Fruit fly (Drosophila melanogaster): ENCODE data around the gene CG7382.

Gene CG7382

DNA sequence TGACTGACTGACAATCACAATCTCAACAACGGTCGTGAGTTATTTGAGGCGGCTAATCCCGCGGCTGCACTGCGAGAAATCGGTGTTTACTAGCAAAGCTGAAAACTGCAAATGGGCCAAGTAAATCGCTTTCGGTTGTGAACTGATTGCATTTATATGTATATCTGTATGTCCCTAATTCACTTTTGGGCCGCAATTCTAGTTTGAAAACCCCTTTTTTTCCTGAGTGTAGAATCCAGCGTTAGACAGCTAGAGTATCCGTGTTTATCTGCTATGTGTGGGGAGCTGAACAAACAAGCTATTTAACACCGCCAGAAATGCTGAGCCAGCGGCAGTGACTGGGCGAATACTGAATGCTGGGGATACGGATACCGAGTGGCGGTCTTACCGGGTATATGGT lies 43.0 kb downstream of the CG7382 start (continued):
- TF ChIP-seq CG8281 (tag; optimal IDR thresholded peaks at IDR 0.05) (peak; percentile 25), wdn (GFP tag; IDR thresholded peaks at IDR 0.05) (peak; percentile 68), tup (GFP tag; optimal IDR thresholded peaks at IDR 0.05) (peak; percentile 25), CG1529 (GFP tag; optimal IDR thresholded peaks at IDR 0.05) (peak; percentile 88), dysf (GFP tag; IDR thresholded peaks at IDR 0.05) (peak; percentile 80), hb (GFP tag; IDR thresholded peaks at IDR 0.05; ENCODE audit: partially characterized antibody) (no peak), CG17612 (GFP tag; IDR thresholded peaks at IDR 0.05) (peak; percentile 63), Bteb2 (GFP tag; optimal IDR thresholded peaks at IDR 0.05) (peak; percentile 22), CG31441 (GFP tag; IDR thresholded peaks at IDR 0.05) (peak; percentile 76), CG3407 (GFP tag; optimal IDR thresholded peaks at IDR 0.05) (peak; percentile 84), esg (GFP tag; conservative IDR thresholded peaks at IDR 0.05) (peak; percentile 89), CG6765 (GFP tag; optimal IDR thresholded peaks at IDR 0.05) (no peak), phol (tag; optimal IDR thresholded peaks at IDR 0.05) (peak; percentile 74), CG34224 (GFP tag; IDR thresholded peaks at IDR 0.05; ENCODE audit: partially characterized antibody) (no peak), Pdp1 (GFP tag; optimal IDR thresholded peaks at IDR 0.05) (peak; percentile 42 to 93), dmrt11E (tag; optimal IDR thresholded peaks at IDR 0.05) (peak; percentile 92), chm (GFP tag; IDR thresholded peaks at IDR 0.05) (peak; percentile 93), CG1024 (GFP tag; IDR thresholded peaks at IDR 0.05) (peak; percentile 85), CG7928 (GFP tag; optimal IDR thresholded peaks at IDR 0.05) (no peak), MESR4 (GFP tag; optimal IDR thresholded peaks at IDR 0.05) (peak; percentile 22), CG1603 (tag; optimal IDR thresholded peaks at IDR 0.05) (peak; percentile 96), Mes4 (GFP tag; optimal IDR thresholded peaks at IDR 0.05) (peak; percentile 74), Trl (optimal IDR thresholded peaks at IDR 0.05) (no peak), Trl (GFP tag; optimal IDR thresholded peaks at IDR 0.05) (peak; percentile 83), D19A (tag; optimal IDR thresholded peaks at IDR 0.05) (peak; percentile 68), Hr39 (optimal IDR thresholded peaks at IDR 0.05) (no peak), CG1602 (GFP tag; optimal IDR thresholded peaks at IDR 0.05) (peak; percentile 90), eve (GFP tag; optimal IDR thresholded peaks at IDR 0.05) (peak in 1 of 2 experiments; percentile 89), Doc2 (GFP tag; IDR thresholded peaks at IDR 0.05) (0 out of 2 replicates have a peak, but pooled peaks have one; percentile 31), CG10147 (GFP tag; optimal IDR thresholded peaks at IDR 0.05) (no peak), sisA (GFP tag; IDR thresholded peaks at IDR 0.05) (peak; percentile 88), Dp (GFP tag; optimal IDR thresholded peaks at IDR 0.05) (no peak), Nf-YB (GFP tag; optimal IDR thresholded peaks at IDR 0.05) (peak; percentile 27), CG18262 (tag; optimal IDR thresholded peaks at IDR 0.05) (peak; percentile 83), Opbp (GFP tag; IDR thresholded peaks at IDR 0.05; ENCODE audit: partially characterized antibody) (no peak), CG6654 (GFP tag; optimal IDR thresholded peaks at IDR 0.05) (no peak), CG11398 (GFP tag; optimal IDR thresholded peaks at IDR 0.05) (peak; percentile 79), lab (GFP tag; optimal IDR thresholded peaks at IDR 0.05) (peak; percentile 70), CG33213 (GFP tag; optimal IDR thresholded peaks at IDR 0.05) (peak; percentile 79), Deaf1 (tag; optimal IDR thresholded peaks at IDR 0.05) (peak; percentile 6), CG9215 (GFP tag; IDR thresholded peaks at IDR 0.05) (peak; percentile 66)

DNA sequence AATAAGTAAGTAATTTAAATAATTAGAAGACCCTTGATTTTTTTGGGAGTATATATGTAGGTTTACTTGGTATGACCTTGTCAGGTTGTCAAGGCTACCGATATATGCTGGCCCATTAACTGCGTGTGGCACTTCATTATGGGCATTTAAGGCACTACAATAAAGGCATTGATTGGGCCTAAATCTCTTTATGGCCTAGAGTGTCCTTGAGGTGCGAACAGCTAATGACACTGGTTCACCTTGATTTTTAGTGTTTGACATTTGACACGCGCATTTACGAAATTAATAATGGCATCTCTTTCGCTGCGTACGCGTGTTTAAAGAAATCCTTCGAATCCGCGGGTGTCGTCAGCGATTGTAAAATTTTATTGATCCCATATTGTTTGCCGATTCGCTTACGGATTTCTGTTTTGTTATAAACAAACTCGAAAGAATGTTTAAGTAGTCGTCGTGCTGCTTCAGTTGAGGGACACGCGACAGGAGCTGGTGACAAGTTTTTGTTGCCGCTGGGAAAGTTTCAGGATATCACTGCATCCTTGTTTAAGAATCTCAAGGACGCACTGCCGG lies 45.7 kb downstream of the CG7382 start:
- no peak for TF ChIP-seq CG30020 (tag; optimal IDR thresholded peaks at IDR 0.05)
- TF ChIP-seq pho (GFP tag; optimal IDR thresholded peaks at IDR 0.05): no peak
- no peak for TF ChIP-seq CG4707 (GFP tag; optimal IDR thresholded peaks at IDR 0.05)
- no peak for TF ChIP-seq Six4 (GFP tag; optimal IDR thresholded peaks at IDR 0.05)
- no peak for TF ChIP-seq mam (GFP tag; optimal IDR thresholded peaks at IDR 0.05)
- no peak for TF ChIP-seq Dip2 (GFP tag; IDR thresholded peaks at IDR 0.05)
- peak in 1 of 2 experiments; percentile 97 for TF ChIP-seq tll (GFP tag; optimal IDR thresholded peaks at IDR 0.05)
- peak; percentile 85 for TF ChIP-seq zen (tag; optimal IDR thresholded peaks at IDR 0.05)
- TF ChIP-seq cad (GFP tag; optimal IDR thresholded peaks at IDR 0.05): peak; percentile 98
- peak; percentile 77 for TF ChIP-seq CG7271 (tag; optimal IDR thresholded peaks at IDR 0.05)
- TF ChIP-seq gsb-n (tag; optimal IDR thresholded peaks at IDR 0.05): no peak
- TF ChIP-seq ssp (GFP tag; IDR thresholded peaks at IDR 0.05): no peak

Data from whole organism, embryonic.